Worm (Caenorhabditis elegans): ENCODE results near the gene C36H8.1.
A peak's percentile ranks its signal among the peaks of the same experiment; 100 is the strongest.

Gene C36H8.1

DNA sequence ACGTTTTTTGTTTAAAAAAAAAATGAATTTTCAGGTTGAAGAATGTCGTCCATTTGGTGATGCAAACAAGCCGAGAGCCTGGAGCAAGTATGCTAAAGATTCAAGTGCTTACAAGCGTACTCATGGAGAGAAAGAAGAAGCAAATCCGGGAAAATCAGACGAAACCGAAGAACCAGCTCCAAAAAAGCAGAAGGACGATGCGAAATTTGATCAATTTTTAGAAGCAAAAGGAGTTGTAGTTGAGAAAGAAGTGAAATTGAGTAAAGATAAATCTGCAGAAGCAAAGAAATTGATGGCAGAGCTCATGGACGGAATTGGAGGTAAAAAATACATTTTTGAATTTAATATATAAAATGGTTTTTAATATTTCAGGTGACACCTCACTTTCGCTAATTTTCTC lies 19.4 kb downstream of the C36H8.1 start:
- TF ChIP-seq tra-4 (tag; optimal IDR thresholded peaks at IDR 0.05) = no peak
- TF ChIP-seq flt-1 (GFP tag; IDR thresholded peaks at IDR 0.05) = no peak
- TF ChIP-seq ceh-13 (GFP tag; optimal IDR thresholded peaks at IDR 0.05) = no peak
- TF ChIP-seq tbx-37 (GFP tag; conservative IDR thresholded peaks at IDR 0.05) = no peak
- no peak for TF ChIP-seq aly-1 (tag; optimal IDR thresholded peaks at IDR 0.05)
- TF ChIP-seq scrt-1 (GFP tag; IDR thresholded peaks at IDR 0.05) = no peak
- no peak for TF ChIP-seq F13C5.2 (tag; optimal IDR thresholded peaks at IDR 0.05)
- TF ChIP-seq hmg-4 (GFP tag; optimal IDR thresholded peaks at IDR 0.05) = no peak
- no peak for TF ChIP-seq hmbx-1 (tag; optimal IDR thresholded peaks at IDR 0.05)
- TF ChIP-seq ama-1 (optimal IDR thresholded peaks at IDR 0.05) = no peak
- no peak for TF ChIP-seq tbx-11 (GFP tag; IDR thresholded peaks at IDR 0.05)
- no peak for TF ChIP-seq ceh-36 (tag; optimal IDR thresholded peaks at IDR 0.05)
- TF ChIP-seq ets-7 (tag; optimal IDR thresholded peaks at IDR 0.05) = no peak

DNA sequence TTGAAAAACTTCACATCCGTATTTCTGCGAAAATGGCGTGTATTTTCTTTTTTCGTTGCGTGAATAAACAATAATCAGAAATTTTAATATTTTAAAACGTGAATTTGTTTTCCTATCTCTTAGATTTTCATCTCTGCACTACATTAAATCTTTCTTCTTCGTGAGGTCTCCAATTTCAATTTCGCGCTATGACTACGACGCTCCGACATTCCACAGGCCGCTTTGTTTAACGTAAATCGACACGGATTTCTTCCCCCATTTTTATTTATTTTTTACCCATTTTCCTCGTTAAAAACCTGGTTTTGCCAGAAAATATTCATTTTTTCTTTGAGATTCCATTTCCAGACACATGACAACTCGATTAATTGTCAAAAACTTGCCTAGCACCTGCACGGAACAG lies 20.0 kb downstream of the C36H8.1 start, which contains the start of the genes T23F6.3 and rbd-1:
TSS of gene T23F6.3 (minus strand) at position 120 of the 400 bp plus-strand sequence.
TSS of gene rbd-1 (plus strand) at position 346 of the 400 bp plus-strand sequence.
- TF ChIP-seq F13C5.2 (tag; optimal IDR thresholded peaks at IDR 0.05) = peak; percentile 76
- TF ChIP-seq tbx-37 (GFP tag; conservative IDR thresholded peaks at IDR 0.05) = peak; percentile 53; the same call in 1 of the 2 replicates
- no peak for TF ChIP-seq ceh-36 (tag; optimal IDR thresholded peaks at IDR 0.05)
- no peak for TF ChIP-seq B0310.2 (tag; optimal IDR thresholded peaks at IDR 0.05)
- TF ChIP-seq tbx-11 (GFP tag; IDR thresholded peaks at IDR 0.05) = 0 out of 2 replicates have a peak, but pooled peaks have one; percentile 47
- TF ChIP-seq ets-7 (tag; optimal IDR thresholded peaks at IDR 0.05) = peak; percentile 19
- TF ChIP-seq flt-1 (GFP tag; IDR thresholded peaks at IDR 0.05) = no peak

DNA sequence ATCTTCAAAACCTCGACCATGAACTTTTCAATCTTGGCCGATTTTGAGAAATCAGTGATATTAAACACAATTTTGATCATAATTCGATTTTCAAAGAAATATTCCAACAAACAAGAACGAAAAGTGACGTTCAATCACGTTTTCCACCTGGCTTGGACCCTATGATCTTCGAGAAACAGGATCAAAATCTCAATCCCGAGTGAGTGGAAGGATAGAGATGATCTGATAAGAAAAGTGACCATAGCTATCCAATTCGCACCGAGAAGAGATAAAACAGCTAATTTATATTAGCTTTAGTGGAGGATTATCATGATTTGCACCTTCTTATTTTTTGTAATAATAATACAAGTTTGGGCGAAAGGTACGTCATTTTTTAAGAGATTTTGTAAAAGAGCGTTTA lies 23.5 kb downstream of the C36H8.1 start, which contains the start of gene T23F6.2:
TSS of gene T23F6.2 (plus strand) at position 251 of the 400 bp plus-strand sequence.
- TF ChIP-seq pes-1 (GFP tag; IDR thresholded peaks at IDR 0.05) (no peak), flt-1 (GFP tag; IDR thresholded peaks at IDR 0.05) (no peak), ama-1 (optimal IDR thresholded peaks at IDR 0.05) (no peak), tbx-37 (GFP tag; conservative IDR thresholded peaks at IDR 0.05) (no peak), hmbx-1 (tag; optimal IDR thresholded peaks at IDR 0.05) (no peak), aly-1 (tag; optimal IDR thresholded peaks at IDR 0.05) (no peak), hmg-4 (GFP tag; optimal IDR thresholded peaks at IDR 0.05) (no peak), hnd-1 (tag; optimal IDR thresholded peaks at IDR 0.05) (no peak), ets-7 (tag; optimal IDR thresholded peaks at IDR 0.05) (no peak), tra-4 (tag; optimal IDR thresholded peaks at IDR 0.05) (no peak)

DNA sequence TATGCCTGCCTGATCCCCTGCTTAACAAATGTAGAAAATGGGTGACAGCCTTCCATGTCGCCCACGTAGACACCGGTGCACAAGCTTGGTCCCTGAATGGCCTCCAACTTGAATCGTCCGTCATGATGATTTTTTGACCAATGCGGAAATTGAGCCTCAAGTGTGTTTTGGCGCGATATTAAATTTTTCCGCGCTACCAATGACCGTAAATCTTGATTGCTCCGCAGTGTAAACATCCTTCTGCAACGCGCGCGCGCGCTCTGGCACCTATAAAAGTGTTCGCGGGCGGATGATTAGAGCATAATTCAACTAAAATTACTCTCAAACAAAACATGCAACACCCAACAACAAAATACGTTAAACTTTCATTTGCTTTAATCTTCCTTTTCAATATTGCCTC lies 24.9 kb downstream of the C36H8.1 start, which contains the start of gene idpp-7:
TSS of gene idpp-7 (plus strand) at position 301 of the 400 bp plus-strand sequence.
- TF ChIP-seq ets-7 (tag; optimal IDR thresholded peaks at IDR 0.05) (no peak), F13C5.2 (tag; optimal IDR thresholded peaks at IDR 0.05) (no peak), pes-1 (GFP tag; IDR thresholded peaks at IDR 0.05) (no peak), tbx-37 (GFP tag; conservative IDR thresholded peaks at IDR 0.05) (no peak), ama-1 (optimal IDR thresholded peaks at IDR 0.05) (no peak), tbx-11 (GFP tag; IDR thresholded peaks at IDR 0.05) (no peak), ceh-13 (GFP tag; optimal IDR thresholded peaks at IDR 0.05) (no peak), hmbx-1 (tag; optimal IDR thresholded peaks at IDR 0.05) (no peak), aly-1 (tag; optimal IDR thresholded peaks at IDR 0.05) (no peak), flt-1 (GFP tag; IDR thresholded peaks at IDR 0.05) (no peak)

DNA sequence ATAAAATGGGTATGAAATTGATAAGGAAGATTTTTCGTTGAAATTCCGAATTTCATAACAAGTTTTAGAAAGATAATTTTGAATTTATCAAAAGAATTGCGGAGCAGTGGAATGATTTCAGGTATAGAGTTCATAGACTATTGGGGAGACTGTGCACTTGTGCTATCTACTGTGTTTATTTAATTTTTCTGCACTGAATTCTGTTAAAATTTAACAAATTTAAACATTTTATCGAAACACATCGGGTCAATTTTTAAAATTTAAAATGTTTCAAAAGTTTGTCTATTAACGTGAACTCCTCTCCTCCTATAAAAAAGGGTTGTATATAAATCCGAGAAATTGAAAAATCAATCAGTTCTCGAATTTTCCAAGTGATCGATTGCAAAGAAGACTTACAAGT lies 27.1 kb downstream of the C36H8.1 start, which contains the start of gene C27D8.1:
TSS of gene C27D8.1 (plus strand) at position 301 of the 400 bp plus-strand sequence.
- no peak for TF ChIP-seq tra-4 (tag; optimal IDR thresholded peaks at IDR 0.05)
- no peak for TF ChIP-seq ets-7 (tag; optimal IDR thresholded peaks at IDR 0.05)
- no peak for TF ChIP-seq hnd-1 (tag; optimal IDR thresholded peaks at IDR 0.05)
- no peak for TF ChIP-seq ama-1 (optimal IDR thresholded peaks at IDR 0.05)
- TF ChIP-seq hmbx-1 (tag; optimal IDR thresholded peaks at IDR 0.05) = no peak
- TF ChIP-seq F13C5.2 (tag; optimal IDR thresholded peaks at IDR 0.05) = no peak
- no peak for TF ChIP-seq ceh-36 (tag; optimal IDR thresholded peaks at IDR 0.05)
- no peak for TF ChIP-seq sea-1 (GFP tag; conservative IDR thresholded peaks at IDR 0.05)
- no peak for TF ChIP-seq ceh-13 (GFP tag; optimal IDR thresholded peaks at IDR 0.05)
- TF ChIP-seq pes-1 (GFP tag; IDR thresholded peaks at IDR 0.05) = no peak

DNA sequence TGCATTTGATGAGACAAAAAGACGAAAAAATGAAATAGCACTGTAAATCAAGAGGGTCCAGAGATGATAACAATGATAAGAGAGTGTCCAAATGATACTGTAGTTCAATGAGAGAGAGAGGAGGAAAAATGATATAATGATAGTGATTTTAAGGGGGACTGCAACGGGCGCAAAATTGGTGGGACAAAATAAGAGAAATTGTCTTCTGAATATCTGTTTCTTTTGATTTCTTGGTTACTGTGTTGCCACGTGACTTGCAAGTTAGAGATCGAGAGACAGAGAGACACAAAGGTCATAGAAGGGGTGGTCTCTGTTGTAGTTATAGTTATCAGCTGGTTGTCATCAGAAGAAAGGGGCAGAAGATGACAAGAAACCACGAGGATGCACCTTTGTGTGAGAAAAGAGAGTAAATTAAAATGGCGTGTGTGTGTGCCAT lies 28.6 kb downstream of the C36H8.1 start:
- no peak for TF ChIP-seq hmg-4 (GFP tag; optimal IDR thresholded peaks at IDR 0.05)
- TF ChIP-seq tra-4 (tag; optimal IDR thresholded peaks at IDR 0.05) = no peak
- no peak for TF ChIP-seq ceh-13 (GFP tag; optimal IDR thresholded peaks at IDR 0.05)
- no peak for TF ChIP-seq hnd-1 (tag; optimal IDR thresholded peaks at IDR 0.05)
- no peak for TF ChIP-seq tbx-37 (GFP tag; conservative IDR thresholded peaks at IDR 0.05)
- no peak for TF ChIP-seq hmbx-1 (tag; optimal IDR thresholded peaks at IDR 0.05)
- TF ChIP-seq tbx-11 (GFP tag; IDR thresholded peaks at IDR 0.05) = no peak
- TF ChIP-seq aly-1 (tag; optimal IDR thresholded peaks at IDR 0.05) = no peak
- no peak for TF ChIP-seq ama-1 (optimal IDR thresholded peaks at IDR 0.05)
- TF ChIP-seq B0310.2 (tag; optimal IDR thresholded peaks at IDR 0.05) = no peak
- no peak for TF ChIP-seq F13C5.2 (tag; optimal IDR thresholded peaks at IDR 0.05)
- no peak for TF ChIP-seq ets-7 (tag; optimal IDR thresholded peaks at IDR 0.05)
- no peak for TF ChIP-seq ceh-36 (tag; optimal IDR thresholded peaks at IDR 0.05)
- TF ChIP-seq flt-1 (GFP tag; IDR thresholded peaks at IDR 0.05) = no peak
- no peak for TF ChIP-seq scrt-1 (GFP tag; IDR thresholded peaks at IDR 0.05)

DNA sequence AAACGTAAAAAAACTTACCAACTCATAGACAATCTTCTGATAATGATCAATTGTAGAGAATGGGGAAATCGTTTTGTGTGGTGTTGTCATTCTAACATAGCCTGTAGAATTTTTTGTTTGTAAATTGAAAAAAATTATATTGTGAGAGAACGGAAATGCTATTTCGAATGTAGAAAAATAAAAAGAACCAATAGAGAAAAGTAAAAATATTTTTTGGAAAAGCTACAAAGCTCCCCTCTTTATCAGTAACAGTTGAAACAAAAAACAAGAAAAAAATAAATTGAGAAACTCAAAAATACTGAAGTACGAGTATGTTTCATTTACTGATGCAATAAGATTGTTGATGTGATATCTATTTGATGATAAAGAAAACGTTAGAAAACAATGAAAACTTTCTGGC lies 33.0 kb downstream of the C36H8.1 start, which contains the start of gene C27D8.3:
TSS of gene C27D8.3 (minus strand) at position 101 of the 400 bp plus-strand sequence.
- TF ChIP-seq flt-1 (GFP tag; IDR thresholded peaks at IDR 0.05) (no peak), B0310.2 (tag; optimal IDR thresholded peaks at IDR 0.05) (no peak), ceh-36 (tag; optimal IDR thresholded peaks at IDR 0.05) (no peak), hmg-4 (GFP tag; optimal IDR thresholded peaks at IDR 0.05) (no peak), tra-4 (tag; optimal IDR thresholded peaks at IDR 0.05) (no peak), pes-1 (GFP tag; IDR thresholded peaks at IDR 0.05) (no peak), hnd-1 (tag; optimal IDR thresholded peaks at IDR 0.05) (no peak), F13C5.2 (tag; optimal IDR thresholded peaks at IDR 0.05) (no peak), ceh-13 (GFP tag; optimal IDR thresholded peaks at IDR 0.05) (no peak), hmbx-1 (tag; optimal IDR thresholded peaks at IDR 0.05) (no peak), aly-1 (tag; optimal IDR thresholded peaks at IDR 0.05) (no peak), scrt-1 (GFP tag; IDR thresholded peaks at IDR 0.05) (no peak), sea-1 (GFP tag; conservative IDR thresholded peaks at IDR 0.05) (no peak), ets-7 (tag; optimal IDR thresholded peaks at IDR 0.05) (no peak), tbx-37 (GFP tag; conservative IDR thresholded peaks at IDR 0.05) (no peak), tbx-11 (GFP tag; IDR thresholded peaks at IDR 0.05) (no peak), ama-1 (optimal IDR thresholded peaks at IDR 0.05) (no peak)

All from whole organism, early embryonic.